Fruit fly (Drosophila melanogaster): Measurements from ENCODE around the gene Doc3.

Doc3 gene

DNA sequence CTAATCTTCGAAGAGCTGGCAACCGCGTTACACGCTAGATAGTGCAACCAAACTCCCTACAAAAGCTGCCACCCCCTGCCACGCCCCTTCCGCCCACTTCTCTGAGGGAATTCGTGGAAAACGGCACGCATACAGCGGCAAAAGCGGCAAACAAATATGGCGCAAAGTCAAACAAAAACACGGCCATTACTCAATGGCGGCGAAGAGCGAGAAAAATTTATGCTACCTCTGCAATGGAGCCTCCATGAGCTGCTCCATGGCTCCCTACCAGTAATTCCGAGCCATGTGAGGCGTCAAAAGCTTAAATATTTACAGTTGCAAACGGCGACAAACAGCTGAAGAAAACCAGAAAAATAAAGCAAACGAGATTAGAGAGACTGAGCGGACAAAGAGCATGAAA is 19.7 kb downstream of the Doc3 start (continued):
- 0 out of 3 replicates have a peak, but pooled peaks have one; percentile 37 for TF ChIP-seq ci (GFP tag; IDR thresholded peaks at IDR 0.05)
- no peak for TF ChIP-seq CG10979 (tag; optimal IDR thresholded peaks at IDR 0.05)

DNA sequence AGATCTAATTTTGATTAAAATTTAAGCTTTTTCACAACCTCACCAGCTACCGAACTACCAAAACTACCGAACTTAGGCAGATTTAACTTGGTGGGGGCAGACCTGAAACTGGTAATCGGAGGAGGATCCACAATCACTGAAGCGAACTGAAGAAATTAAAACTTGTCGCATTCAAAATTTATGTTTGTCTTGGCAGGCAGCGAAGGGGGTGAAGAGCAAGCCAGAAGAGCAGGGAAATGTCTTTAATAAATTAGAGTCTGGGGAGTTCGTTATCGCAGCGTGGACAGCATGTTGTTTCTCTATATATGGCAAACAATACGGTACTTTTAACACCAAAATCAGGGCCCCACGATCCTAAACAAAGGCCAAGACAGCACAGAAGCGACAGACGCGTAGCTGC is 20.2 kb downstream of the Doc3 start:
- TF ChIP-seq crol (GFP tag; IDR thresholded peaks at IDR 0.05) (peak; percentile 58), nom (GFP tag; optimal IDR thresholded peaks at IDR 0.05) (no peak), gsb-n (tag; optimal IDR thresholded peaks at IDR 0.05) (no peak), CG7745 (tag; optimal IDR thresholded peaks at IDR 0.05) (no peak), CG10543 (GFP tag; optimal IDR thresholded peaks at IDR 0.05) (peak; percentile 43), Ssrp (tag; optimal IDR thresholded peaks at IDR 0.05) (no peak), CG17186 (GFP tag; optimal IDR thresholded peaks at IDR 0.05) (no peak), so (GFP tag; IDR thresholded peaks at IDR 0.05) (no peak), abd-A (tag; optimal IDR thresholded peaks at IDR 0.05) (peak; percentile 96), Gug (GFP tag; IDR thresholded peaks at IDR 0.05) (no peak), CG13894 (tag; optimal IDR thresholded peaks at IDR 0.05) (peak; percentile 17), tna (GFP tag; IDR thresholded peaks at IDR 0.05; ENCODE audit: partially characterized antibody) (no peak), Eip74EF (GFP tag; optimal IDR thresholded peaks at IDR 0.05) (peak in 1 of 2 experiments; percentile 26), CG12769 (tag; optimal IDR thresholded peaks at IDR 0.05) (peak; percentile 73), pros (GFP tag; optimal IDR thresholded peaks at IDR 0.05) (peak; percentile 83), sens (GFP tag) (peak; percentile 47), Rfx (GFP tag; IDR thresholded peaks at IDR 0.05) (no peak), CG12071 (GFP tag; optimal IDR thresholded peaks at IDR 0.05) (no peak), chinmo (GFP tag; IDR thresholded peaks at IDR 0.05; ENCODE audit: partially characterized antibody) (0 out of 4 replicates have a peak, but pooled peaks have one; percentile 13), CG34376 (GFP tag; optimal IDR thresholded peaks at IDR 0.05) (no peak)

DNA sequence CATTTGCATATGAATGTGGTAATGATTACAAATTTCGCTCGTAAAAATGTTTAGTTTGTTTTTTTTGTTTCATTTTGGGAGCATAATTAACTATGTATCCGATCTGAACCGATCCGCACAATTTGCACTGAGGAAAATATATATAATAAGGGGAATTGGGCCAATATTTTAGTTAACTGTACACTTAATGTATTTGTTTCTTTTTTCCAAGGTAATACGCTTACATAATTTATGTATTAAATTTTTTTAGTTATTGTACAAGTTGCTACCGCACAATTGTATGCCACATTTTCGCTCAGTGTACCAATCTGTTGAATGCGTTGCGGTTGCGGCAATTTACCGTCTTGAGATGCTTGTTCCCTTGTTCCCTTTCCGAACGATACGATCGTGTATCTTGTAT is 20.7 kb downstream of the Doc3 start:
- TF ChIP-seq CG13287 (GFP tag; IDR thresholded peaks at IDR 0.05; ENCODE audit: partially characterized antibody) (no peak), CG7357 (GFP tag; IDR thresholded peaks at IDR 0.05) (peak; percentile 70), YL-1 (GFP tag; optimal IDR thresholded peaks at IDR 0.05) (no peak), prd (optimal IDR thresholded peaks at IDR 0.05) (no peak), prd (GFP tag; IDR thresholded peaks at IDR 0.05) (peak; percentile 94), chm (GFP tag; IDR thresholded peaks at IDR 0.05) (peak; percentile 91), Bteb2 (GFP tag; optimal IDR thresholded peaks at IDR 0.05) (peak; percentile 75), CG4360 (GFP tag; IDR thresholded peaks at IDR 0.05) (peak; percentile 58; the same call in 1 of the 2 replicates), CG4328 (GFP tag; optimal IDR thresholded peaks at IDR 0.05) (peak; percentile 44), gem (tag; optimal IDR thresholded peaks at IDR 0.05) (peak; percentile 93), oc (tag; optimal IDR thresholded peaks at IDR 0.05) (peak; percentile 79), danr (GFP tag; IDR thresholded peaks at IDR 0.05) (peak; percentile 80), Xrp1 (GFP tag; IDR thresholded peaks at IDR 0.05) (peak; percentile 91), CG14014 (GFP tag; IDR thresholded peaks at IDR 0.05) (peak; percentile 88), CG8478 (optimal IDR thresholded peaks at IDR 0.05) (no peak), ase (GFP tag; IDR thresholded peaks at IDR 0.05) (peak; percentile 92), CG10462 (GFP tag; optimal IDR thresholded peaks at IDR 0.05) (peak; percentile 66), Fer2 (tag; optimal IDR thresholded peaks at IDR 0.05) (peak; percentile 45), emc (GFP tag; optimal IDR thresholded peaks at IDR 0.05) (peak; percentile 27), cas (GFP tag; IDR thresholded peaks at IDR 0.05) (peak; percentile 72; the same call in 1 of the 2 replicates), CG18262 (tag; optimal IDR thresholded peaks at IDR 0.05) (peak; percentile 86), CG14667 (GFP tag; IDR thresholded peaks at IDR 0.05) (peak; percentile 84), C15 (GFP tag; IDR thresholded peaks at IDR 0.05) (peak; percentile 56; the same call in 1 of the 3 replicates), CG13424 (tag; optimal IDR thresholded peaks at IDR 0.05) (peak; percentile 89), tup (GFP tag; optimal IDR thresholded peaks at IDR 0.05) (peak; percentile 60), Drgx (GFP tag; IDR thresholded peaks at IDR 0.05) (no peak), toy (GFP tag; IDR thresholded peaks at IDR 0.05) (peak; percentile 53; the same call in 1 of the 2 replicates), CG3065 (GFP tag; optimal IDR thresholded peaks at IDR 0.05) (no peak)

Measured in whole organism, embryonic.